Worm (Caenorhabditis elegans) whole organism, late embryonic: ENCODE results near the gene srw-3.

ENCODE experiments used
- ceh-9 ChIP-seq: sonication (generic microtip); optimal IDR thresholded peaks from 2 replicates; lab custom pipeline; 2016; ENCODE audit warnings: mild to moderate bottlenecking, missing genetic modification characterization, inconsistent platforms, missing compliant biosample characterization
- hlh-13 ChIP-seq: fragments of 200-800 bp; sonication (Bioruptor generic); optimal IDR thresholded peaks from 2 replicates; lab custom pipeline; 2018; ENCODE audit warnings: mild to moderate bottlenecking, missing genetic modification characterization, missing compliant biosample characterization
- odd-2 ChIP-seq: sonication (generic microtip); optimal IDR thresholded peaks from 2 replicates; lab custom pipeline; 2017; ENCODE audit warnings: antibody characterized with exemption, mild to moderate bottlenecking, missing genetic modification characterization, missing compliant biosample characterization
- ttx-3 ChIP-seq: sonication (generic microtip); optimal IDR thresholded peaks from 2 replicates; lab custom pipeline; 2016; ENCODE audit warnings: missing genetic modification reagents, missing genetic modification characterization, missing compliant biosample characterization

DNA sequence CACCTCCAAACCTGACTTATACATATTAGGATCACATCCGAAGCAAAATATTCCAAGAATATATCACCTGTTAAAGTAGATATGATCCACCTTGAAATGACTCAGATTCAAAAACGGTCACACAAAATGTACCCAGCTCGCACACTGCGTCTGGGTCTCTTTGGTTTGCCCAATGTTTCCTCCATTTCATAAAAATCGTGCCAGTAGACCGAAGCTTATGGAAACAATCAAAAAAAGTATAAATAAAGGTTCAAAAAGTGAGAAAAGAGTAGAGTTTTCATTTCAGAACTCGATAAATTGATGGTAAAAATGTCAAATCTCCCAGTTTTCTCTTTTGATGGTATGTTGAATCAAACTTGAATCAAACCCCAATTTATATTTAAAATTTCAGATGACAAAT is 32.3 kb downstream of the srw-3 start, which contains the start of gene srr-9:
- TF ChIP-seq odd-2 (tag; lab: Kevin White, UChicago) = no peak
- no peak for TF ChIP-seq hlh-13 (GFP tag; lab: Kevin White, UChicago)
- no peak for TF ChIP-seq ceh-9 (tag; lab: Kevin White, UChicago)
- TF ChIP-seq ttx-3 (tag; lab: Kevin White, UChicago) = no peak
